Worm (Caenorhabditis elegans) whole organism, L4 larva: ENCODE data around the gene fbxa-139.

Experiments used
- R02D3.7 ChIP-seq: fragments of 150-350 bp; sonication (generic microtip); optimal IDR thresholded peaks from 3 replicates; lab custom pipeline; 2014; ENCODE audit warnings: missing biosample characterization, missing genetic modification characterization
- ZK546.5 ChIP-seq, 2 experiments: sonication (generic microtip); optimal IDR thresholded peaks; 2 replicates each; lab custom pipeline; 2017; ENCODE audit warnings: missing biosample characterization in 2 of 2, missing genetic modification characterization in 2 of 2
- aly-2 ChIP-seq: sonication (generic microtip); optimal IDR thresholded peaks from 2 replicates; lab custom pipeline; 2018; ENCODE audit warnings: missing biosample characterization, missing genetic modification characterization
- ctbp-1 ChIP-seq: fragments of 200-800 bp; sonication (Bioruptor generic); IDR thresholded peaks from 2 replicates; pipeline ENCODE4 v1.3.6; 2022; ENCODE audit warnings: missing genetic modification reagents, missing genetic modification characterization, missing compliant biosample characterization
- daf-16 ChIP-seq, 3 experiments: sonication (generic microtip); optimal IDR thresholded peaks; 2 replicates each; lab custom pipeline; 2016 to 2017; ENCODE audit warnings: missing genetic modification characterization in 3 of 3, missing genetic modification reagents in 3 of 3, mild to moderate bottlenecking in 2 of 3, missing compliant biosample characterization in 2 of 3, missing biosample characterization in 1 of 3, moderate library complexity in 1 of 3
- dmd-6 ChIP-seq: fragments of 200-800 bp; sonication (Bioruptor generic); IDR thresholded peaks from 2 replicates; pipeline ENCODE4 v1.3.6; 2022; ENCODE audit warnings: missing genetic modification reagents, missing genetic modification characterization, missing compliant biosample characterization
- egl-43 ChIP-seq: fragments of 200-800 bp; sonication (Bioruptor generic); IDR thresholded peaks from 2 replicates; pipeline ENCODE4 v1.3.6; 2022; ENCODE audit warnings: missing genetic modification reagents, missing genetic modification characterization, missing compliant biosample characterization
- hmg-1.1 ChIP-seq: fragments of 200-800 bp; sonication (Bioruptor generic); IDR thresholded peaks from 2 replicates; pipeline ENCODE4 v1.3.6; 2022; ENCODE audit warnings: missing genetic modification reagents, missing genetic modification characterization, missing compliant biosample characterization
- lin-13 ChIP-seq: fragments of 150-350 bp; optimal IDR thresholded peaks from 2 replicates; lab custom pipeline; 2014; ENCODE audit warnings: missing biosample characterization, missing genetic modification reagents, missing genetic modification characterization
- lin-29 ChIP-seq: fragments of 200-800 bp; sonication (Bioruptor generic); IDR thresholded peaks from 2 replicates; pipeline ENCODE4 v1.3.6; 2022; ENCODE audit warnings: missing genetic modification reagents, missing genetic modification characterization, missing compliant biosample characterization
- lsy-2 ChIP-seq, 2 experiments: fragments of 150-350 bp in 1 of 2; sonication (generic microtip) in 1 of 2; optimal IDR thresholded peaks; 2 replicates each; lab custom pipeline; 2014 to 2017; ENCODE audit warnings: missing biosample characterization in 2 of 2, missing genetic modification characterization in 2 of 2
- mxl-2 ChIP-seq: fragments of 200-800 bp; sonication (Bioruptor generic); conservative IDR thresholded peaks from 2 replicates; pipeline ENCODE4 v1.3.6; 2022; ENCODE audit warnings: missing genetic modification reagents, missing genetic modification characterization, missing compliant biosample characterization
- mxl-3 ChIP-seq: fragments of 200-800 bp; sonication (Bioruptor generic); optimal IDR thresholded peaks from 2 replicates; lab custom pipeline; 2018; ENCODE audit warnings: mild to moderate bottlenecking, missing genetic modification characterization, missing compliant biosample characterization
- nhr-25 ChIP-seq: sonication (generic microtip); optimal IDR thresholded peaks from 2 replicates; lab custom pipeline; 2017; ENCODE audit warnings: missing genetic modification characterization, mild to moderate bottlenecking, missing compliant biosample characterization, antibody characterized with exemption, moderate library complexity, borderline replicate concordance; ENCODE audit not compliant: insufficient read depth
- nhr-41 ChIP-seq: fragments of 200-800 bp; sonication (Bioruptor generic); IDR thresholded peaks from 2 replicates; pipeline ENCODE4 v1.3.6; 2022; ENCODE audit warnings: missing genetic modification reagents, missing genetic modification characterization, missing compliant biosample characterization
- nhr-48 ChIP-seq: sonication (generic microtip); optimal IDR thresholded peaks from 2 replicates; lab custom pipeline; 2016; ENCODE audit warnings: mild to moderate bottlenecking, missing genetic modification characterization, missing compliant biosample characterization
- nhr-76 ChIP-seq: fragments of 150-350 bp; optimal IDR thresholded peaks from 2 replicates; lab custom pipeline; 2014; ENCODE audit warnings: missing biosample characterization, missing genetic modification characterization
- zag-1 ChIP-seq: fragments of 150-350 bp; optimal IDR thresholded peaks from 2 replicates; lab custom pipeline; 2014; ENCODE audit warnings: missing biosample characterization, missing genetic modification characterization
- ztf-7 ChIP-seq: fragments of 150-350 bp; optimal IDR thresholded peaks from 2 replicates; lab custom pipeline; 2014; ENCODE audit warnings: missing biosample characterization, missing genetic modification characterization

fbxa-139 gene

ce11 chrV:15544898-15545297 lies 49.6 kb downstream of the fbxa-139 start, which contains the start of gene glb-14:
Gene glb-14 (minus strand): TSS chrV:15544994.
- no peak for TF ChIP-seq R02D3.7
- no peak for TF ChIP-seq nhr-41 (GFP tag; lab: Robert Waterston, UW)
- TF ChIP-seq nhr-25 (tag; lab: Kevin White, UChicago): no peak
- TF ChIP-seq lsy-2 (tag; optimal IDR thresholded peaks at IDR 0.05; lab: Kevin White, UChicago): no peak
- no peak for TF ChIP-seq daf-16 (GFP tag; optimal IDR thresholded peaks at IDR 0.05; lab: Kevin White, UChicago)
- no peak for TF ChIP-seq daf-16 (tag; optimal IDR thresholded peaks at IDR 0.05; lab: Kevin White, UChicago)
- no peak for TF ChIP-seq nhr-48
- no peak for TF ChIP-seq mxl-3 (GFP tag; lab: Kevin White, UChicago)
- TF ChIP-seq lin-29 (GFP tag; lab: Robert Waterston, UW): no peak
- TF ChIP-seq lin-13 (GFP tag; lab: Kevin White, UChicago): no peak
- TF ChIP-seq mxl-2 (GFP tag; lab: Robert Waterston, UW): no peak
- no peak for TF ChIP-seq dmd-6 (GFP tag; lab: Robert Waterston, UW)
- TF ChIP-seq ztf-7 (tag; lab: Kevin White, UChicago): no peak
- TF ChIP-seq zag-1 (tag; lab: Kevin White, UChicago): no peak
- TF ChIP-seq aly-2 (tag; lab: Kevin White, UChicago): no peak
- no peak for TF ChIP-seq egl-43
- no peak for TF ChIP-seq nhr-76
- TF ChIP-seq ZK546.5 (tag; optimal IDR thresholded peaks at IDR 0.05; lab: Kevin White, UChicago): no peak
- no peak for TF ChIP-seq hmg-1.1 (GFP tag; lab: Robert Waterston, UW)
- no peak for TF ChIP-seq ctbp-1 (GFP tag; lab: Robert Waterston, UW)
